Worm (Caenorhabditis elegans): ENCODE results near the gene eri-12.

Gene eri-12

ce11 chrIV:12202949-12203348, 46.3 kb downstream of the eri-12 start, which contains the start of gene F35G2.1:
Gene F35G2.1, plus strand, starts transcription at chrIV:12203249.
- TF ChIP-seq W03F9.2 (tag; optimal IDR thresholded peaks at IDR 0.05) (no peak), dao-5 (tag; optimal IDR thresholded peaks at IDR 0.05) (no peak)

- no peak for TF ChIP-seq dao-5 (tag; optimal IDR thresholded peaks at IDR 0.05)
- no peak for TF ChIP-seq him-1 (tag; optimal IDR thresholded peaks at IDR 0.05)
- TF ChIP-seq W03F9.2 (tag; optimal IDR thresholded peaks at IDR 0.05) = no peak
These were observed 47.3 kb downstream of the eri-12 start for ce11 chrIV:12203968-12204367.

ce11 chrIV:12207454-12207853, 50.8 kb downstream of the eri-12 start:
- TF ChIP-seq him-1 (tag; optimal IDR thresholded peaks at IDR 0.05) = no peak
- no peak for TF ChIP-seq dao-5 (tag; optimal IDR thresholded peaks at IDR 0.05)
- no peak for TF ChIP-seq W03F9.2 (tag; optimal IDR thresholded peaks at IDR 0.05)

ce11 chrIV:12207873-12208272, 51.2 kb downstream of the eri-12 start:
- TF ChIP-seq dao-5 (tag; optimal IDR thresholded peaks at IDR 0.05) (no peak), W03F9.2 (tag; optimal IDR thresholded peaks at IDR 0.05) (no peak), him-1 (tag; optimal IDR thresholded peaks at IDR 0.05) (no peak)

- TF ChIP-seq him-1 (tag; optimal IDR thresholded peaks at IDR 0.05) (no peak), W03F9.2 (tag; optimal IDR thresholded peaks at IDR 0.05) (no peak), dao-5 (tag; optimal IDR thresholded peaks at IDR 0.05) (no peak)
These were observed 52.5 kb downstream of the eri-12 start, which contains the start of the genes marb-1 and F35G2.3 for ce11 chrIV:12208984-12209676. Gene marb-1, minus strand, starts transcription at chrIV:12209010. Gene F35G2.3, plus strand, starts transcription at chrIV:12209626.

ce11 chrIV:12211292-12211691, 54.7 kb downstream of the eri-12 start:
- TF ChIP-seq him-1 (tag; optimal IDR thresholded peaks at IDR 0.05) = no peak
- TF ChIP-seq dao-5 (tag; optimal IDR thresholded peaks at IDR 0.05) = no peak
- no peak for TF ChIP-seq W03F9.2 (tag; optimal IDR thresholded peaks at IDR 0.05)

- TF ChIP-seq dao-5 (tag; optimal IDR thresholded peaks at IDR 0.05) (no peak), him-1 (tag; optimal IDR thresholded peaks at IDR 0.05) (no peak)
These were observed 56.2 kb downstream of the eri-12 start for ce11 chrIV:12212814-12213213.
